Worm (Caenorhabditis elegans) whole organism, early embryonic: Measurements from ENCODE around the gene fbxa-150.

Source experiments
- B0310.2 ChIP-seq: sonication (generic microtip); optimal IDR thresholded peaks from 2 replicates; lab custom pipeline; 2016; ENCODE audit warnings: mild to moderate bottlenecking, missing genetic modification characterization, missing compliant biosample characterization
- ets-7 ChIP-seq: sonication (generic microtip); optimal IDR thresholded peaks from 2 replicates; lab custom pipeline; 2016; ENCODE audit warnings: missing genotype, missing genetic modification characterization, missing compliant biosample characterization
- hmbx-1 ChIP-seq: sonication (generic microtip); optimal IDR thresholded peaks from 2 replicates; lab custom pipeline; 2016; ENCODE audit warnings: mild to moderate bottlenecking, missing genetic modification characterization, missing compliant biosample characterization
- hnd-1 ChIP-seq: sonication (generic microtip); optimal IDR thresholded peaks from 2 replicates; lab custom pipeline; 2016; ENCODE audit warnings: missing genetic modification characterization, missing compliant biosample characterization
- scrt-1 ChIP-seq: fragments of 200-800 bp; sonication (Bioruptor generic); IDR thresholded peaks from 2 replicates; pipeline ENCODE4 v1.3.6; 2022; ENCODE audit warnings: missing genetic modification characterization, missing compliant biosample characterization

ce11 chrV:20514483-20514882, 7.9 kb upstream of the fbxa-150 start:
- TF ChIP-seq ets-7 (tag; lab: Kevin White, UChicago) (no peak), hnd-1 (tag; lab: Kevin White, UChicago) (no peak), scrt-1 (GFP tag; lab: Robert Waterston, UW) (no peak), B0310.2 (tag; lab: Kevin White, UChicago) (no peak), hmbx-1 (no peak)
